Worm (Caenorhabditis elegans) whole organism, L4/young adult: ENCODE measurements around the gene F59E11.6.

ENCODE experiments used
- W03F9.2 ChIP-seq: fragments of 150-350 bp; optimal IDR thresholded peaks from 2 replicates; lab custom pipeline; 2014; ENCODE audit warnings: missing biosample characterization, missing genetic modification characterization
- dao-5 ChIP-seq: sonication (generic microtip); optimal IDR thresholded peaks from 2 replicates; lab custom pipeline; 2016; ENCODE audit warnings: missing genotype, missing genetic modification characterization, moderate library complexity, missing compliant biosample characterization
- him-1 ChIP-seq: sonication (generic microtip); optimal IDR thresholded peaks from 2 replicates; lab custom pipeline; 2016; ENCODE audit warnings: missing genotype, missing genetic modification reagents, missing genetic modification characterization, missing compliant biosample characterization

ce11 chrV:9009175-9009574 is 17.6 kb downstream of the F59E11.6 start, which contains the start of gene srx-2:
- no peak for TF ChIP-seq him-1 (tag; lab: Kevin White, UChicago)
- no peak for TF ChIP-seq W03F9.2 (tag; lab: Kevin White, UChicago)
- TF ChIP-seq dao-5 (tag; lab: Kevin White, UChicago) = no peak
